Fruit fly (Drosophila melanogaster) ovary, adult (tissue): ENCODE results near the gene CG10140.

ENCODE experiments used
- CG17801 ChIP-seq: fragments of 200-800 bp; optimal IDR thresholded peaks from 2 replicates; lab custom pipeline; 2019; ENCODE audit warnings: missing biosample characterization, mild to moderate bottlenecking, missing genetic modification characterization, moderate library complexity; ENCODE audit not compliant: partially characterized antibody

The CG10140 gene

dm6 chr3L:13474607-13475006 is 34.3 kb upstream of the CG10140 start, which contains the start of gene CG10089:
Gene CG10089 (minus strand): TSS chr3L:13474787.
- no peak for TF ChIP-seq CG17801

- no peak for TF ChIP-seq CG17801
Observed at dm6 chr3L:13457133-13457532, 16.9 kb upstream of the CG10140 start, which contains the start of gene CG10116. Gene CG10116 (minus strand): TSS chr3L:13457238.

- peak; percentile 2 for TF ChIP-seq CG17801
Observed at dm6 chr3L:13454755-13455154, 14.5 kb upstream of the CG10140 start.

- no peak for TF ChIP-seq CG17801
Observed at dm6 chr3L:13452281-13452680, 12.0 kb upstream of the CG10140 start.

dm6 chr3L:13451562-13451961 is 11.3 kb upstream of the CG10140 start:
- TF ChIP-seq CG17801: no peak

- peak; percentile 69 for TF ChIP-seq CG17801
Observed at dm6 chr3L:13450177-13450793, 10.0 kb upstream of the CG10140 start, which contains the start of the genes JMJD7 and CG10738. Gene JMJD7 (minus strand): TSS chr3L:13450283. Gene CG10738 (plus strand): TSS chr3L:13450770.

dm6 chr3L:13442400-13442799 is 2.1 kb upstream of the CG10140 start, which contains the start of gene cmb:
Gene cmb (plus strand): TSS chr3L:13442594.
- TF ChIP-seq CG17801: peak; percentile 93

- no peak for TF ChIP-seq CG17801
Observed at dm6 chr3L:13437654-13438053, 2.6 kb downstream of the CG10140 start, which contains the start of gene CG10725. Gene CG10725 (plus strand): TSS chr3L:13437954.

- TF ChIP-seq CG17801: no peak
Observed at dm6 chr3L:13437036-13437435, 3.2 kb downstream of the CG10140 start, which contains the start of gene CG10154. Gene CG10154 (minus strand): TSS chr3L:13437136.

- TF ChIP-seq CG17801: no peak
Observed at dm6 chr3L:13435170-13435727, 5.0 kb downstream of the CG10140 start, which contains the start of gene CG10713. Gene CG10713 (minus strand): TSS chr3L:13435229.

- no peak for TF ChIP-seq CG17801
Observed at dm6 chr3L:13433522-13433921, 6.7 kb downstream of the CG10140 start.

dm6 chr3L:13432791-13433190 is 7.5 kb downstream of the CG10140 start:
- TF ChIP-seq CG17801: no peak

- no peak for TF ChIP-seq CG17801
Observed at dm6 chr3L:13430171-13430570, 10.1 kb downstream of the CG10140 start.

- TF ChIP-seq CG17801: no peak
Observed at dm6 chr3L:13426573-13426972, 13.7 kb downstream of the CG10140 start, which contains the start of gene CG14105. Gene CG14105 (minus strand): TSS chr3L:13426673.

- no peak for TF ChIP-seq CG17801
Observed at dm6 chr3L:13425571-13425970, 14.7 kb downstream of the CG10140 start, which contains the start of gene CG14106. Gene CG14106 (minus strand): TSS chr3L:13425671.

dm6 chr3L:13424068-13424467 is 16.2 kb downstream of the CG10140 start, which contains the start of gene CG33263:
Gene CG33263 (minus strand): TSS chr3L:13424168.
- TF ChIP-seq CG17801: no peak

- no peak for TF ChIP-seq CG17801
Observed at dm6 chr3L:13422286-13422787, 17.9 kb downstream of the CG10140 start, which contains the start of gene CG32121. Gene CG32121 (minus strand): TSS chr3L:13422336.
